Fruit fly (Drosophila melanogaster): Measurements from ENCODE around the gene Spp.
A peak's percentile ranks its signal among the peaks of the same experiment; 100 is the strongest.

Gene Spp

DNA sequence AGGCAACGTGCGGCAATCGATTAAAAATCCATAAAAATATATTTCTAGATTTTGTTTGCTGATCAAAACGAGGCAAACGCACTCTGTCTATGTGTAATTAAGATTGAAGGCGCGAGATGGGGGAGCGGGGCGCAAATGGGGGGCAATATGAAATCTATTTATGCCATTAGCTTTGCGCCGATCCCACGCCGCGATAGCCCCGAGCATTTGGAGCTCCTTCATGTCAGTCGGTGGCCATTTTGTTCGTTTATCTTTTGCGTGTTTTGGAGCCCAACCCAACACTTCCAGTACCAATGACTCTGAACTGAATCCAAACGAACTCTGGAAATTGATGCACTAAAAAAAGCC, 46.0 kb downstream of the Spp start:
- TF ChIP-seq CG6276 (GFP tag; optimal IDR thresholded peaks at IDR 0.05) (no peak), svp (GFP tag) (peak; percentile 58), CG6163 (GFP tag; IDR thresholded peaks at IDR 0.05) (no peak), CG11762 (GFP tag; optimal IDR thresholded peaks at IDR 0.05; ENCODE audit: insufficient read depth) (no peak), fkh (GFP tag; optimal IDR thresholded peaks at IDR 0.05) (peak; percentile 36)

DNA sequence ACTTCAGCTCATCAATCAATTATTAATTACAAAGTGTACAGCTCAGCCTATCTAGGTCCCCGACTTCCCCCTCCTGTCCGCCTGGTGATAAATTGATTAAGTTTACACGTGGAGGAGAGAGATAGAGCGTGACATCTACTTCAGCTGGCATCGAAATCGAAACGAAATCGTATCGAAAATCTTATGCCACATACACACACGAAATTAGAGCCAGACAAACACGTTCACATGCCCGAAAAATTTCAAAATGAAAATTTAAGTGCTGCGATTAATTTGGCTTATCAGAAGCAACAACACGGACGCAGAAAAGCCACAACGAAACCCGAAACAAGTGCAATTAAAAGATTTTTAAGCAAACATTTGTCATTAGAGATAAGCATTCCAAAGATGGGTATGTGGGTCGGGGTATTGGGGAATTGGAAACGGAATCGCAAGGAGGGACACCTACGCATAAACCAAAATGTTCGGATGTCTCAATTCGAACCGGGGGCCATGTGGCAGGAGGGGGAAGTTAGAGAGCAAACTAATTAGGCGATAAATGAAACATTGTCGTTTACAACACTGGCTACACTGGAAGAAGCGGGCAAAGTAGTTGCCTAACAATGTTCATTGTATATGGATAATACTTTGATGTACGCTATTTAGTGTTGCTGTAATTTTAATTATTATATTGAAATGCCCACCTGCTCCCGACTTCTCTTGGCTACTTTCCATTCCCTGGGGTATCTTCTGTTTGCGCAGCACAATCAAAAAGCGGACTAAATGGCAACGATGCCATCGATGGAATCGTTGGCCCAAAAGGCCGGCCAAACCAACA, 46.6 kb downstream of the Spp start:
- TF ChIP-seq fkh (GFP tag; optimal IDR thresholded peaks at IDR 0.05): peak; percentile 25
- TF ChIP-seq CG6854 (GFP tag; optimal IDR thresholded peaks at IDR 0.05): no peak
- no peak for TF ChIP-seq CG16779 (tag; optimal IDR thresholded peaks at IDR 0.05)
- TF ChIP-seq Eip78C (GFP tag): peak; percentile 8

DNA sequence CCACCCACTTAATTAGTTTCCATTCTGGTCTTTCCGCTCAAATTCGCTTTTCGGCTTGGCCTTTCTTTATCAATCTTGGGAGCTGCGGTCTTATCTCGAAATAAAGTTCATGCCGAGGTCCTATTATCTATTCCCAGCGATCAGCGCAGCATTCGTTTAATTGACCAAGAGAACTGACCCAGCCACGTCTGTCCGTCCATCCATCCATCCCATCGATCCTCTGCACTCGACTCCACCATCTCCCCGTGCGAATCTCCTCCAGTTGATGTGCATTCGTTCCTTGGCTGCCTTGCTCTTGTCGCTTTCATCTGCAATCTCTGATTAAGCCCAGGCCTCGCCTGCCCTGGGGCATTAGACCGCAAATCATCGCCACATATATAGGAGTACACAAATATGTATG, 47.6 kb downstream of the Spp start:
- TF ChIP-seq Hr4 (GFP tag; optimal IDR thresholded peaks at IDR 0.05): no peak
- TF ChIP-seq svp (GFP tag): peak; percentile 97

DNA sequence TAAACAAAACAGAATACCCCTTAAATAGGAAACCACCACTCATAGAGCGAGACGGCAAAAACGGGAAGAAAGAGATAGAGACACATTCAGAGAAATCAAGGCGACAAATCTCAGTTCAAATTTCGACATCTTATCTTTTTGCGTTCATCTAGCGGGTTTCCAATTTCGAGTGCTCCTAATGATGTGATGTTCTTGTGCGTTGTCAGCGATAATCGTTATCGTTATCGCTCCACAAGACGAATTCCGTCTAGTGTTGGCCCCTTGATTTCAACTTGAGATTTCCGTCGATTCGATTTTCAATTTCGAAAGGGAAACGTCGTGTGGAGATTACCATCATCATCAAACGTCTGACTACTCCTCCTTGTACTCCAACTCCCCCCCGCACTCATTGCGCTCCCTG, 48.0 kb downstream of the Spp start:
- no peak for TF ChIP-seq dsx (GFP tag; optimal IDR thresholded peaks at IDR 0.05; ENCODE audit: poor library complexity, severe bottlenecking)
- TF ChIP-seq CG10669 (GFP tag; optimal IDR thresholded peaks at IDR 0.05): no peak
- no peak for TF ChIP-seq Sox14 (GFP tag; optimal IDR thresholded peaks at IDR 0.05)
- TF ChIP-seq CG8632 (GFP tag; optimal IDR thresholded peaks at IDR 0.05): no peak
- TF ChIP-seq CG15336 (GFP tag; IDR thresholded peaks at IDR 0.05): no peak
- TF ChIP-seq dac (GFP tag; optimal IDR thresholded peaks at IDR 0.05): no peak
- TF ChIP-seq eg (GFP tag; IDR thresholded peaks at IDR 0.05): no peak
- TF ChIP-seq CG9139 (GFP tag; optimal IDR thresholded peaks at IDR 0.05): no peak
- TF ChIP-seq Eip78C (GFP tag): no peak
- TF ChIP-seq salr (GFP tag; optimal IDR thresholded peaks at IDR 0.05): no peak
- TF ChIP-seq lz (GFP tag; optimal IDR thresholded peaks at IDR 0.05): no peak
- TF ChIP-seq Smox (GFP tag; optimal IDR thresholded peaks at IDR 0.05): no peak

DNA sequence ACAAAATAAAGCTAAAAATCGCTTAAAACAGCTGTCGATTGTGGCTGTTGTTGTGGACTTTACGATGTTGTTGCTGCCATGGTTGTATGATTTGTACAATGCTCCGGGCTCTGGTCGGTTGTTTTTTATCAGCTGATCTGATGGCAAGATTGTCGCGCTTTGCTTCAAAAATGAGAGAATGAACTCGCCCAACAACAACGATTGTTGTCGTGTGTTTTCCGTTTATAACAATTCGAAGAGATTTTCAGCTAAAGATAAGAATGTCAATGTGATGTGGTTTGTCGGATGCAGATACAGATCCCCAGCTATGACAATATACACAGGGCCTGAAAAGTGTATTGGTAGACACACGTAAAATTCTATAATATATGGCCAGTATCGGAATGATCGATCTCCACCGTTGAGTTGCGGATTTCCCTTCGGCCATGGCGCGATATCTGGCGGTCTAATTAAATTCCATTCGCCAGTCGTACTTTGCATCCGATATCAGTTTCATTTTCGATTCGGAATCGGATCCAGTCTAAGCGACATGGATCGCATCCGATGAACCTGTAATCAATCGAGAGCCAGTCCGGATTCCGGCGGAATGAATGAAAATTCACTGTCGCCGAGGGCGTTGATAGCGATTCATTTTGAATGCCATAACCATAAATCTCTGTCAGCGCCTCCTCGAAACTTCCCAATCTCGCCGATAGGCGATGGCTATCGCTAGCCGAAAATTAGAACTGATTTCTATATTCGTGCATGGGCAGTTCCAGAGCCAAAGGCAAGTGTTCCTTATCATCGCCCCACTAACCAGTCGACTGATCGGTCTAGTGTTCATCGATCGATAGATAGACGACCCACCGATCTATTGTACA, 48.8 kb downstream of the Spp start:
- TF ChIP-seq svp (GFP tag) (peak; percentile 90), fd85E (GFP tag; optimal IDR thresholded peaks at IDR 0.05) (no peak)

DNA sequence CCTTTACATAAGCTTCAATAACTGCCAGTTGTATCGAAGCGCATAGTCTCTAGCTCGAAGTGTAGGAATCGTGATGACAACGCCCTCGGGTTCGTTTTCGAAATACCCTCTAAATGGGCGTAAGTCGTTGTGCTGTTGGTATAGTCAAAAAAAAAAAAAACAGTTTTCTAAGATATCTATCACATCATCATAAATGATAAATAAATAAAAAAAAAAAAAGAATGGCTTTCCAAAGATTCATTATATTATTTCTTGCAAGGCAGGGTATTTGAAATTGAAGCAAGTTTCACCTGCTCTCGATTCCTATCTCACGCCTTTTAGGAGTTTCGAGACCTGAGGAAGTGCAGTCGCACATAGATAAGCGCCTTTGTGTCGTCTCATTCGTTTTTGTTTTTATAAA, 51.2 kb downstream of the Spp start:
- TF ChIP-seq CG7368 (GFP tag; optimal IDR thresholded peaks at IDR 0.05) (no peak), Eip78C (GFP tag) (peak; percentile 79), CG4318 (GFP tag; optimal IDR thresholded peaks at IDR 0.05) (peak; percentile 7), dac (GFP tag; optimal IDR thresholded peaks at IDR 0.05) (no peak), CG32006 (GFP tag; optimal IDR thresholded peaks at IDR 0.05) (peak; percentile 37), CG11762 (GFP tag; optimal IDR thresholded peaks at IDR 0.05; ENCODE audit: insufficient read depth) (no peak), Blimp-1 (GFP tag; optimal IDR thresholded peaks at IDR 0.05) (no peak), CG8632 (GFP tag; optimal IDR thresholded peaks at IDR 0.05) (peak; percentile 30), vri (GFP tag; optimal IDR thresholded peaks at IDR 0.05) (peak; percentile 11), Sox14 (GFP tag; optimal IDR thresholded peaks at IDR 0.05) (peak; percentile 40), CG3032 (tag; optimal IDR thresholded peaks at IDR 0.05) (no peak), Smox (GFP tag; optimal IDR thresholded peaks at IDR 0.05) (peak; percentile 43), fd85E (GFP tag; optimal IDR thresholded peaks at IDR 0.05) (no peak), Met (GFP tag; optimal IDR thresholded peaks at IDR 0.05) (peak; percentile 51), CG6808 (GFP tag; optimal IDR thresholded peaks at IDR 0.05) (no peak), Sox15 (GFP tag; optimal IDR thresholded peaks at IDR 0.05) (peak; percentile 26), Ets96B (tag; optimal IDR thresholded peaks at IDR 0.05) (peak; percentile 17), eg (GFP tag; IDR thresholded peaks at IDR 0.05) (no peak), cyc (GFP tag; optimal IDR thresholded peaks at IDR 0.05) (peak; percentile 25), CG15336 (GFP tag; IDR thresholded peaks at IDR 0.05) (peak; percentile 40; the same call in 1 of the 2 replicates), CG10669 (GFP tag; optimal IDR thresholded peaks at IDR 0.05) (no peak), net (GFP tag; optimal IDR thresholded peaks at IDR 0.05) (peak; percentile 34), CG3919 (GFP tag; optimal IDR thresholded peaks at IDR 0.05) (peak; percentile 33), esn (GFP tag; optimal IDR thresholded peaks at IDR 0.05) (peak; percentile 66), CG9139 (GFP tag; optimal IDR thresholded peaks at IDR 0.05) (no peak), fd59A (GFP tag; optimal IDR thresholded peaks at IDR 0.05) (no peak), salr (GFP tag; optimal IDR thresholded peaks at IDR 0.05) (peak in 1 of 2 experiments; percentile 10), CG6792 (GFP tag; optimal IDR thresholded peaks at IDR 0.05) (peak; percentile 17)

Measured in whole organism, prepupa.